Worm (Caenorhabditis elegans): ENCODE measurements around the gene T20D4.15.

T20D4.15 gene

ce11 chrV:3344001-3344400 is 50.5 kb downstream of the T20D4.15 start:
- TF ChIP-seq ztf-29 (GFP tag; IDR thresholded peaks at IDR 0.05): no peak
- TF ChIP-seq cog-1 (tag; optimal IDR thresholded peaks at IDR 0.05): no peak
- no peak for TF ChIP-seq ref-1 (GFP tag; conservative IDR thresholded peaks at IDR 0.05)
- no peak for TF ChIP-seq flt-1 (GFP tag; IDR thresholded peaks at IDR 0.05)
- TF ChIP-seq tab-1 (GFP tag; IDR thresholded peaks at IDR 0.05): no peak
- TF ChIP-seq T22C8.4 (GFP tag; IDR thresholded peaks at IDR 0.05): no peak
- TF ChIP-seq med-1 (GFP tag; optimal IDR thresholded peaks at IDR 0.05; ENCODE audit: insufficient read depth): no peak
- TF ChIP-seq klf-2 (GFP tag; conservative IDR thresholded peaks at IDR 0.05): no peak
- no peak for TF ChIP-seq ztf-23 (GFP tag; IDR thresholded peaks at IDR 0.05)

Measured in whole organism, midembryonic.